Fruit fly (Drosophila melanogaster): ENCODE data around the gene Osi8.

DNA sequence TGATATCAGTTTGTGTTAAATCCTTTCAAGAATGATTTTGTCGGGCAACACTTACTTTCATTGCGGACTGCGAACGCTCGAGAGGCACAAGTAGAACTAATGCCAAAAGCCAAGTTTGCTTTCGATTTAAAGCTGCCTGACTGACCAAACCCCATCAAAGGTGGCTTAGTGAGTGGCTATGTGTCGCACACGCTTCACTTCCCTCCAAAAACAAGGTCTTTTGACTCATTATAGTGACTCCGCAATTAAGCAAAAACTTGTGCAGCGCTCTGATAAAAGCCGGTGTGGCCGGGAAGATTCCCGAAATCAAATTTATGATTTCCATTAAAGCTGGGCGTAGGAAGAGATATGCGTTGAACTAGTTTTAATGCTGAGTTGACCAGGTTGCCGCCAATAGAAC lies 30.1 kb downstream of the Osi8 start, which contains the start of gene CG15597:
- TF ChIP-seq CG8478 (optimal IDR thresholded peaks at IDR 0.05) (no peak), CTCF (optimal IDR thresholded peaks at IDR 0.05) (no peak)
